Fruit fly (Drosophila melanogaster) whole organism, wandering third instar larva: Measurements from ENCODE around the gene Cmpk.

ENCODE experiments used
- CG9705 ChIP-seq: fragments of 200-800 bp; sonication (Bioruptor generic); optimal IDR thresholded peaks from 2 replicates; lab custom pipeline; 2018; ENCODE audit warnings: missing biosample characterization, mild to moderate bottlenecking, missing genetic modification characterization
- CrebA ChIP-seq: fragments of 200-800 bp; sonication (Bioruptor generic); optimal IDR thresholded peaks from 2 replicates; lab custom pipeline; 2016; ENCODE audit warnings: missing biosample characterization, mild to moderate bottlenecking, missing genetic modification characterization, borderline replicate concordance
- HLH106 ChIP-seq: fragments of 200-800 bp; optimal IDR thresholded peaks from 3 replicates; lab custom pipeline; 2019; ENCODE audit warnings: missing biosample characterization, mild to moderate bottlenecking, missing genetic modification characterization, moderate library complexity
- lola ChIP-seq: fragments of >200 bp; optimal IDR thresholded peaks from 2 replicates; lab custom pipeline; 2017; ENCODE audit warnings: missing biosample characterization, missing genetic modification characterization
- pan ChIP-seq: fragments of >200 bp; optimal IDR thresholded peaks from 2 replicates; lab custom pipeline; 2017
- usp ChIP-seq: fragments of >200 bp; optimal IDR thresholded peaks from 2 replicates; lab custom pipeline; 2017; ENCODE audit warnings: missing biosample characterization, missing genetic modification characterization
- woc ChIP-seq: sonication (Bioruptor generic); optimal IDR thresholded peaks from 2 replicates; lab custom pipeline; 2016; ENCODE audit warnings: missing biosample characterization, mild to moderate bottlenecking, missing genetic modification characterization

DNA sequence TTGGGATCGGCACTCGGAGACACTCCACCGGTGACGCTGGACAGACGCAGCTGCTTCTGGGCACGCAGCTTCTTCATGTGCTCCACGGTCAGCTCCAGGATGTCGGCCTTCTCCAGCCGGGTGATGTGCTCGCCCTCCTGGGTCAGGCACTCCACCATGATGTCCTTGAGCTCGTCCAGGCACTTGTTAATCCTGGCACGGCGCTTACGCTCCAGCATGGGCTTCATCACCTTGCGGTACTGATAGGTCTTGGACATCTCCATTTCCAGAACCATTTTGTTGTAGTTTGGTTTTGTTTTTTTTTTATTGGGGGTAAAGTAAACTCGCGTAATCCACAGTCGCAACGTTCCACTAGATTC, 49.6 kb downstream of the Cmpk start:
- TF ChIP-seq CG9705 (GFP tag; lab: Kevin White, UChicago) (no peak), pan (lab: Kevin White, UChicago) (no peak), woc (GFP tag; lab: Kevin White, UChicago) (no peak), HLH106 (tag; lab: Kevin White, UChicago) (no peak), lola (GFP tag; lab: Kevin White, UChicago) (no peak), usp (GFP tag; lab: Kevin White, UChicago) (no peak), CrebA (GFP tag; lab: Kevin White, UChicago) (no peak)
